Worm (Caenorhabditis elegans) whole organism, L4/young adult: ENCODE measurements around the gene set-20.

ENCODE experiments used
- W03F9.2 ChIP-seq: fragments of 150-350 bp; optimal IDR thresholded peaks from 2 replicates; lab custom pipeline; 2014; ENCODE audit warnings: missing biosample characterization, missing genetic modification characterization
- dao-5 ChIP-seq: sonication (generic microtip); optimal IDR thresholded peaks from 2 replicates; lab custom pipeline; 2016; ENCODE audit warnings: missing genotype, missing genetic modification characterization, moderate library complexity, missing compliant biosample characterization

DNA sequence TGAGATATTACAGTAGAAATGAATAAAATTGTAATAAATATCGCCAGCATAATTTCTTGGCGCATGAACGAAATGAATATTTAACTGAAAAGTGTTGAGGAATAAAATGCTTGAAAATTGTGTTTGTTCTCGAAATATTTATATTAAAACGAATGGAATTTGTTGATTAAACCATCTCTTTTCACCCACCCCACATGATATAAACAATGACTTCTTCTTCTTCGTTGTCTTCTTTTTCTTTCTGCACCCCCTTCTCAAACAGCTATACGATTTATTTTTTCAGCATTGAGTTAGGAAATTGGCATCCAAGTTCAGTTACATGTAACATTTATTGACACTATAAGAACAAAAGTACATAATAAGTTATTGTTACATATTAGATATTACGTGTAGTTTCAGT lies 34.2 kb upstream of the set-20 start, which contains the start of gene C41G11.1:
- TF ChIP-seq dao-5 (tag; lab: Kevin White, UChicago) (no peak), W03F9.2 (tag; lab: Kevin White, UChicago) (no peak)
